Worm (Caenorhabditis elegans): ENCODE data around the gene ZK813.5.

ZK813.5 gene

ce11 chrX:3399917-3400316 is 51.1 kb downstream of the ZK813.5 start, which contains the start of gene cht-1:
Gene cht-1 (minus strand): TSS chrX:3400017.
- TF ChIP-seq ets-7 (tag; optimal IDR thresholded peaks at IDR 0.05), result no peak
- TF ChIP-seq tbx-37 (GFP tag; conservative IDR thresholded peaks at IDR 0.05), result no peak

All from whole organism, early embryonic.